8 worm cellular contexts compared by ENCODE assay signal in the genomic region with DNA sequence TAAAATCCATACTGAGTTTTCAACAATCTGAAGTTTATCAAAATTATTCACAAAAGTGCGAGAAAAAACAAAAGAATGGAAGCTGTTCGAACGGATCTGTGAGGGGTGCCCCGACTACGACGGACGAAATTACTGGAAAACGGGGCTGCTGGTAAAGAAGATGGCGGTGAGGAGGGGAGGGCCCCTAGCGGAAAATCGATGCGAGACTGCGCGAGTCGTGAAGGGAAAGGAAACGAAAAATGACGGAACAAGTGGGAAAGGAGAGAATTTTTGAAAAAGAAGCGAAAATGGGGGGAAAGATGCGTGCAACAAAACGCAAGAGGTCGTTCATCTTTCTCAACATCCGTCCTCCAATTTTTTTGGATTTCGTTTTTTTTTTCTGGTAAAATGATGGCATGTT.
TF ChIP-seq lines count a peak whose summit lies in the region.

No protein-coding gene starts in this region.

TF ChIP-seq in whole organism, L1 larva, 84 proteins besides CTCF, POLR2A, EP300 and RAD21:
- no peak for TF ChIP-seq nhr-19 (GFP tag; conservative IDR thresholded peaks at IDR 0.05; lab: Robert Waterston, UW)
- peak in 2 of 3 experiments; percentile 14 to 48 for TF ChIP-seq ceh-82 (tag; optimal IDR thresholded peaks at IDR 0.05; lab: Kevin White, UChicago)
- peak; percentile 35 for TF ChIP-seq egl-13 (tag; optimal IDR thresholded peaks at IDR 0.05; lab: Kevin White, UChicago)
- peak; percentile 69 for TF ChIP-seq fkh-10 (GFP tag; optimal IDR thresholded peaks at IDR 0.05; lab: Kevin White, UChicago)
- TF ChIP-seq aly-2 (tag; optimal IDR thresholded peaks at IDR 0.05; lab: Kevin White, UChicago), result no peak
- TF ChIP-seq lin-39 (tag; optimal IDR thresholded peaks at IDR 0.05; lab: Kevin White, UChicago), result no peak
- TF ChIP-seq lin-14 (GFP tag; optimal IDR thresholded peaks at IDR 0.05; lab: Kevin White, UChicago), result peak; percentile 61
- no peak for TF ChIP-seq sptf-1 (tag; optimal IDR thresholded peaks at IDR 0.05; lab: Kevin White, UChicago)

TF ChIP-seq in whole organism, L2 larva, 48 proteins besides CTCF, POLR2A, EP300 and RAD21 (continues in another document):
- TF ChIP-seq nhr-12 (tag; optimal IDR thresholded peaks at IDR 0.05; lab: Kevin White, UChicago), result no peak
- TF ChIP-seq fos-1 (tag; optimal IDR thresholded peaks at IDR 0.05; lab: Kevin White, UChicago), result no peak
- peak; percentile 25 for TF ChIP-seq C34F6.9 (tag; optimal IDR thresholded peaks at IDR 0.05; lab: Kevin White, UChicago)
- TF ChIP-seq mab-5 (tag; optimal IDR thresholded peaks at IDR 0.05; lab: Kevin White, UChicago), result peak; percentile 19
- TF ChIP-seq nhr-129 (tag; optimal IDR thresholded peaks at IDR 0.05; lab: Kevin White, UChicago), result peak; percentile 7
- TF ChIP-seq elt-3 (tag; optimal IDR thresholded peaks at IDR 0.05; lab: Kevin White, UChicago), result no peak
- no peak for TF ChIP-seq dmd-4 (tag; optimal IDR thresholded peaks at IDR 0.05; lab: Kevin White, UChicago)
- no peak for TF ChIP-seq nhr-25 (tag; optimal IDR thresholded peaks at IDR 0.05; lab: Kevin White, UChicago)
- TF ChIP-seq nhr-77 (tag; optimal IDR thresholded peaks at IDR 0.05; lab: Kevin White, UChicago), result no peak
- TF ChIP-seq ceh-16 (tag; optimal IDR thresholded peaks at IDR 0.05; lab: Kevin White, UChicago), result no peak
- no peak for TF ChIP-seq ceh-82 (tag; optimal IDR thresholded peaks at IDR 0.05; lab: Kevin White, UChicago)
- no peak for TF ChIP-seq ama-1 (optimal IDR thresholded peaks at IDR 0.05; lab: Kevin White, UChicago)

TF ChIP-seq in whole organism, L3 larva, 47 proteins besides CTCF, POLR2A, EP300 and RAD21:
- TF ChIP-seq lin-39 (tag; optimal IDR thresholded peaks at IDR 0.05; lab: Kevin White, UChicago) (peak; percentile 82), fkh-10 (GFP tag; optimal IDR thresholded peaks at IDR 0.05; lab: Kevin White, UChicago) (peak; percentile 20), fos-1 (tag; optimal IDR thresholded peaks at IDR 0.05; lab: Kevin White, UChicago) (no peak), daf-12 (tag; optimal IDR thresholded peaks at IDR 0.05; lab: Kevin White, UChicago) (no peak), hmg-11 (tag; optimal IDR thresholded peaks at IDR 0.05; lab: Kevin White, UChicago) (peak; percentile 44), nfya-1 (tag; optimal IDR thresholded peaks at IDR 0.05; lab: Kevin White, UChicago; ENCODE audit: insufficient read depth) (peak; percentile 52)

TF ChIP-seq in whole organism, L4 larva, 104 proteins besides CTCF, POLR2A, EP300 and RAD21 (continues in another document):
- TF ChIP-seq nhr-6 (tag; optimal IDR thresholded peaks at IDR 0.05; lab: Kevin White, UChicago) (no peak), ZK337.2 (GFP tag; IDR thresholded peaks at IDR 0.05; lab: Robert Waterston, UW) (no peak), attf-4 (tag; optimal IDR thresholded peaks at IDR 0.05; lab: Kevin White, UChicago) (no peak), ctbp-1 (GFP tag; IDR thresholded peaks at IDR 0.05; lab: Robert Waterston, UW) (no peak; the same call in 1 of the 2 replicates), dpl-1 (GFP tag; optimal IDR thresholded peaks at IDR 0.05; lab: Kevin White, UChicago) (no peak), mep-1 (tag; optimal IDR thresholded peaks at IDR 0.05; lab: Kevin White, UChicago) (peak; percentile 31), cey-2 (tag; optimal IDR thresholded peaks at IDR 0.05; lab: Kevin White, UChicago; ENCODE audit: borderline replicate concordance, insufficient read depth) (no peak), hmg-1.1 (GFP tag; IDR thresholded peaks at IDR 0.05; lab: Robert Waterston, UW) (peak; percentile 61), egl-27 (tag; optimal IDR thresholded peaks at IDR 0.05; lab: Kevin White, UChicago) (no peak), nhr-42 (GFP tag; IDR thresholded peaks at IDR 0.05; lab: Robert Waterston, UW) (no peak), madf-9 (GFP tag; conservative IDR thresholded peaks at IDR 0.05; lab: Robert Waterston, UW) (no peak), aha-1 (tag; lab: Kevin White, UChicago) (peak; percentile 95), R02D3.7 (tag; optimal IDR thresholded peaks at IDR 0.05; lab: Kevin White, UChicago) (no peak)

TF ChIP-seq in whole organism, late embryonic, 69 proteins besides CTCF, POLR2A, EP300 and RAD21 (continues in another document):
- TF ChIP-seq ceh-24 (tag; optimal IDR thresholded peaks at IDR 0.05; lab: Kevin White, UChicago) (no peak), pha-2 (tag; optimal IDR thresholded peaks at IDR 0.05; lab: Kevin White, UChicago) (no peak), ceh-34 (tag; optimal IDR thresholded peaks at IDR 0.05; lab: Kevin White, UChicago) (peak; percentile 28), ceh-31 (tag; optimal IDR thresholded peaks at IDR 0.05; lab: Kevin White, UChicago) (peak; percentile 21), unc-86 (tag; optimal IDR thresholded peaks at IDR 0.05; lab: Kevin White, UChicago) (no peak), ref-2 (tag; optimal IDR thresholded peaks at IDR 0.05; lab: Kevin White, UChicago) (peak; percentile 13), C38D4.7 (GFP tag; optimal IDR thresholded peaks at IDR 0.05; lab: Kevin White, UChicago) (no peak), ceh-18 (tag; optimal IDR thresholded peaks at IDR 0.05; lab: Kevin White, UChicago) (no peak), nhr-232 (tag; optimal IDR thresholded peaks at IDR 0.05; lab: Kevin White, UChicago) (no peak), pha-4 (tag; optimal IDR thresholded peaks at IDR 0.05; lab: Kevin White, UChicago) (no peak), nfya-1 (tag; optimal IDR thresholded peaks at IDR 0.05; lab: Kevin White, UChicago) (peak; percentile 2), C08G9.2 (tag; optimal IDR thresholded peaks at IDR 0.05; lab: Kevin White, UChicago) (no peak), unc-42 (tag; optimal IDR thresholded peaks at IDR 0.05; lab: Kevin White, UChicago) (peak; percentile 53), ceh-22 (tag; optimal IDR thresholded peaks at IDR 0.05; lab: Kevin White, UChicago) (no peak)

TF ChIP-seq in whole organism, midembryonic, 9 proteins besides CTCF, POLR2A, EP300 and RAD21:
- TF ChIP-seq flt-1 (GFP tag; IDR thresholded peaks at IDR 0.05; lab: Robert Waterston, UW) (no peak), T22C8.4 (GFP tag; IDR thresholded peaks at IDR 0.05; lab: Robert Waterston, UW) (peak; percentile 48), ztf-23 (GFP tag; IDR thresholded peaks at IDR 0.05; lab: Robert Waterston, UW) (no peak), ztf-29 (GFP tag; IDR thresholded peaks at IDR 0.05; lab: Robert Waterston, UW) (no peak), ref-1 (GFP tag; conservative IDR thresholded peaks at IDR 0.05; lab: Robert Waterston, UW) (no peak)

TF ChIP-seq in whole organism, mixed stage, embryonic, 35 proteins besides CTCF, POLR2A, EP300 and RAD21:
- TF ChIP-seq tbx-8 (GFP tag; optimal IDR thresholded peaks at IDR 0.05; lab: Kevin White, UChicago) (no peak), mls-2 (tag; optimal IDR thresholded peaks at IDR 0.05; lab: Kevin White, UChicago) (peak; percentile 28), mep-1 (tag; optimal IDR thresholded peaks at IDR 0.05; lab: Kevin White, UChicago) (peak; percentile 26), bed-3 (GFP tag; optimal IDR thresholded peaks at IDR 0.05; lab: Kevin White, UChicago) (no peak), ceh-83 (GFP tag; optimal IDR thresholded peaks at IDR 0.05; lab: Kevin White, UChicago) (no peak), ztf-11 (tag; optimal IDR thresholded peaks at IDR 0.05; lab: Kevin White, UChicago) (no peak), drap-1 (GFP tag; optimal IDR thresholded peaks at IDR 0.05; lab: Kevin White, UChicago) (no peak), elt-1 (tag; optimal IDR thresholded peaks at IDR 0.05; lab: Kevin White, UChicago; ENCODE audit: borderline replicate concordance, insufficient read depth) (no peak), lin-32 (GFP tag; optimal IDR thresholded peaks at IDR 0.05; lab: Kevin White, UChicago) (no peak), mab-5 (tag; optimal IDR thresholded peaks at IDR 0.05; lab: Kevin White, UChicago) (no peak), sem-2 (GFP tag; optimal IDR thresholded peaks at IDR 0.05; lab: Kevin White, UChicago) (no peak), M03D4.4 (tag; optimal IDR thresholded peaks at IDR 0.05; lab: Kevin White, UChicago) (no peak), nhr-2 (tag; optimal IDR thresholded peaks at IDR 0.05; lab: Kevin White, UChicago) (no peak)

TF ChIP-seq in whole organism, young adult, 124 proteins besides CTCF, POLR2A, EP300 and RAD21:
- TF ChIP-seq F49E8.2 (tag; optimal IDR thresholded peaks at IDR 0.05; lab: Kevin White, UChicago; ENCODE audit: insufficient read depth), result no peak
- no peak for TF ChIP-seq Y67H2A.10 (GFP tag; conservative IDR thresholded peaks at IDR 0.05; lab: Robert Waterston, UW)
- TF ChIP-seq F37B4.10 (GFP tag; IDR thresholded peaks at IDR 0.05; lab: Robert Waterston, UW), result no peak
- no peak for TF ChIP-seq lin-40 (tag; optimal IDR thresholded peaks at IDR 0.05; lab: Kevin White, UChicago)
- no peak for TF ChIP-seq pha-4 (tag; optimal IDR thresholded peaks at IDR 0.05; lab: Kevin White, UChicago)
- TF ChIP-seq snpc-1.1 (tag; optimal IDR thresholded peaks at IDR 0.05; lab: Kevin White, UChicago; ENCODE audit: insufficient read depth), result no peak
- TF ChIP-seq zfh-2 (GFP tag; conservative IDR thresholded peaks at IDR 0.05; lab: Robert Waterston, UW), result peak; percentile 74
- no peak for TF ChIP-seq F57C9.4 (tag; optimal IDR thresholded peaks at IDR 0.05; lab: Kevin White, UChicago)
- 0 out of 2 replicates have a peak, but pooled peaks have one; percentile 35 for TF ChIP-seq nfyb-1 (GFP tag; IDR thresholded peaks at IDR 0.05; lab: Robert Waterston, UW)
- TF ChIP-seq madf-10 (tag; optimal IDR thresholded peaks at IDR 0.05; lab: Kevin White, UChicago), result no peak
- TF ChIP-seq ztf-6 (GFP tag; IDR thresholded peaks at IDR 0.05; lab: Robert Waterston, UW), result no peak
